Worm (Caenorhabditis elegans) whole organism, mixed stage, embryonic: ENCODE results near the gene exo-1.

Experiments
- cnd-1 ChIP-seq: fragments of 200-800 bp; sonication (Bioruptor generic); optimal IDR thresholded peaks from 2 replicates; lab custom pipeline; 2018; ENCODE audit warnings: mild to moderate bottlenecking, missing genetic modification characterization, missing compliant biosample characterization
- unc-62 ChIP-seq: fragments of 150-350 bp; optimal IDR thresholded peaks from 2 replicates; lab custom pipeline; 2014; ENCODE audit warnings: missing biosample characterization, missing genetic modification reagents, missing genetic modification characterization

ce11 chrIII:13439415-13439814 lies 16.1 kb downstream of the exo-1 start, which contains the start of gene ciao-2B:
- TF ChIP-seq cnd-1 (tag; lab: Kevin White, UChicago) (no peak), unc-62 (GFP tag; lab: Kevin White, UChicago) (no peak)
